Worm (Caenorhabditis elegans): ENCODE measurements around the gene ugt-59.

The ugt-59 gene

DNA sequence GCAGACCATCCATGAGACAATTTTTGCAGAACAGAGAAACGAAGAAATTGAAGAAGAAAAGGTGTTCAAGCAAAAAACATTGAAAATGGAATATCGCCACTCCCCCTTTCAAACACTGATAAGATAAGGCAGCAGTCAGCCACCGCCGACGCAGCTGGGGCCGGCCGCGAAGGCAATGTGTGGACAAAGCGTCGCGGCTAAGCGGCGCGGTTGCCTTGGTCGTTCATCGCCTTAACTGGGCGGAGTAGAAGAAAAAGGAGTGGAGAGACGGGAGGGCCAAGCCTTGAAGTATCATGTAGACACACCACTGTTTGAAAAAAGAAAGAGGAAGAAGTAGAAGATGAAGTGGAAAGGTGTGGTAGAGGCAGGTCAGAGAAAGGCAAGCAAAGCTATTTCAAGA is 29.5 kb upstream of the ugt-59 start:
- TF ChIP-seq eor-1 (tag; optimal IDR thresholded peaks at IDR 0.05) (no peak), nhr-25 (tag; optimal IDR thresholded peaks at IDR 0.05) (peak; percentile 27), nhr-28 (tag; optimal IDR thresholded peaks at IDR 0.05) (no peak), ceh-82 (tag; optimal IDR thresholded peaks at IDR 0.05) (no peak), pha-4 (tag; optimal IDR thresholded peaks at IDR 0.05) (no peak), elt-2 (tag; optimal IDR thresholded peaks at IDR 0.05) (peak; percentile 81), nfya-1 (tag; optimal IDR thresholded peaks at IDR 0.05; ENCODE audit: insufficient read depth) (peak; percentile 2), pqm-1 (tag; optimal IDR thresholded peaks at IDR 0.05) (peak; percentile 6), nhr-11 (tag; optimal IDR thresholded peaks at IDR 0.05) (no peak), unc-62 (GFP tag; optimal IDR thresholded peaks at IDR 0.05) (no peak), snpc-4 (tag; optimal IDR thresholded peaks at IDR 0.05) (no peak), hmg-11 (tag; optimal IDR thresholded peaks at IDR 0.05) (peak; percentile 38), fkh-2 (tag; optimal IDR thresholded peaks at IDR 0.05) (no peak), lin-39 (tag; optimal IDR thresholded peaks at IDR 0.05) (no peak), elt-3 (tag; optimal IDR thresholded peaks at IDR 0.05) (peak in 2 of 3 experiments; percentile 57 to 93)

DNA sequence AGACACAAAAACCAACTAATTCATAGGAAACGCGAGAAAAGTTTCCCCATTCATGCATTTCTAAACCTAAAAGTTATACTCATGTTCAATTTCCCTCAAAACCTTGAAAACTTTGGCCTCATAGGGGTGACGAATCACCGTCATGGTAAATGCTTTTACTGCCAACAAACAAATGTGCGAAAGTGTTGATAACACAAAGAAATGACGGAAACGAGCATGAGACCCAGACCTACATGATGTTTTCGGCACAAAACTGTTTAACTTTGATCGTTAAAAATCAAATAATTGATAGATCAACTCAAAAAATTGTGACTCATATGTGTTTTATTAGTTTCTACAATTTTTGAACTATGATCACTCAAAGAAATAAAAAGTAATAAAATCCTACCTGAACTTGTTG is 28.6 kb upstream of the ugt-59 start:
- no peak for TF ChIP-seq elt-3 (tag; optimal IDR thresholded peaks at IDR 0.05)
- TF ChIP-seq ZK546.5 (tag; optimal IDR thresholded peaks at IDR 0.05), result no peak
- TF ChIP-seq eor-1 (tag; optimal IDR thresholded peaks at IDR 0.05), result no peak
- TF ChIP-seq R02D3.7 (tag; optimal IDR thresholded peaks at IDR 0.05), result no peak
- TF ChIP-seq nhr-237 (tag; optimal IDR thresholded peaks at IDR 0.05), result no peak
- no peak for TF ChIP-seq ama-1 (optimal IDR thresholded peaks at IDR 0.05)
- no peak for TF ChIP-seq nhr-43 (tag; optimal IDR thresholded peaks at IDR 0.05; ENCODE audit: poor library complexity, severe bottlenecking)
- TF ChIP-seq mml-1 (tag; optimal IDR thresholded peaks at IDR 0.05), result no peak
- TF ChIP-seq ceh-9 (tag; optimal IDR thresholded peaks at IDR 0.05), result no peak
- TF ChIP-seq nhr-28 (tag; optimal IDR thresholded peaks at IDR 0.05), result no peak
- TF ChIP-seq nhr-67 (tag; optimal IDR thresholded peaks at IDR 0.05), result no peak
- TF ChIP-seq nhr-23 (tag; optimal IDR thresholded peaks at IDR 0.05), result no peak
- no peak for TF ChIP-seq fkh-10 (GFP tag; optimal IDR thresholded peaks at IDR 0.05)
- no peak for TF ChIP-seq daf-12 (tag; optimal IDR thresholded peaks at IDR 0.05)
- TF ChIP-seq pqm-1 (tag; optimal IDR thresholded peaks at IDR 0.05), result peak; percentile 84
- peak; percentile 31 for TF ChIP-seq jun-1 (tag; optimal IDR thresholded peaks at IDR 0.05)
- TF ChIP-seq nhr-77 (tag; optimal IDR thresholded peaks at IDR 0.05), result no peak
- no peak for TF ChIP-seq egl-27 (tag; optimal IDR thresholded peaks at IDR 0.05)
- TF ChIP-seq lin-39 (tag; optimal IDR thresholded peaks at IDR 0.05), result no peak
- TF ChIP-seq egl-5 (tag; optimal IDR thresholded peaks at IDR 0.05), result peak; percentile 7
- TF ChIP-seq elt-2 (tag; optimal IDR thresholded peaks at IDR 0.05), result peak; percentile 83
- TF ChIP-seq aly-2 (tag; optimal IDR thresholded peaks at IDR 0.05), result no peak
- no peak for TF ChIP-seq tbx-2 (tag; optimal IDR thresholded peaks at IDR 0.05)
- no peak for TF ChIP-seq skn-1 (tag; optimal IDR thresholded peaks at IDR 0.05)
- no peak for TF ChIP-seq unc-62 (GFP tag; optimal IDR thresholded peaks at IDR 0.05)
- no peak for TF ChIP-seq elt-1 (tag; optimal IDR thresholded peaks at IDR 0.05)
- no peak for TF ChIP-seq nhr-25 (tag; optimal IDR thresholded peaks at IDR 0.05)
- no peak for TF ChIP-seq nhr-12 (tag; optimal IDR thresholded peaks at IDR 0.05)
- TF ChIP-seq ceh-28 (tag; optimal IDR thresholded peaks at IDR 0.05), result no peak
- TF ChIP-seq zag-1 (tag; optimal IDR thresholded peaks at IDR 0.05), result no peak
- peak; percentile 19 for TF ChIP-seq pha-4 (tag; optimal IDR thresholded peaks at IDR 0.05)
- TF ChIP-seq ztf-4 (tag; optimal IDR thresholded peaks at IDR 0.05), result no peak
- no peak for TF ChIP-seq fos-1 (tag; optimal IDR thresholded peaks at IDR 0.05)
- no peak for TF ChIP-seq snpc-4 (tag; optimal IDR thresholded peaks at IDR 0.05)
- no peak for TF ChIP-seq nhr-76 (tag; optimal IDR thresholded peaks at IDR 0.05)
- no peak for TF ChIP-seq mdl-1 (tag; optimal IDR thresholded peaks at IDR 0.05)
- no peak for TF ChIP-seq lin-15B (tag; optimal IDR thresholded peaks at IDR 0.05)
- no peak for TF ChIP-seq unc-39 (tag; optimal IDR thresholded peaks at IDR 0.05)
- TF ChIP-seq nfya-1 (tag; optimal IDR thresholded peaks at IDR 0.05; ENCODE audit: insufficient read depth), result no peak

DNA sequence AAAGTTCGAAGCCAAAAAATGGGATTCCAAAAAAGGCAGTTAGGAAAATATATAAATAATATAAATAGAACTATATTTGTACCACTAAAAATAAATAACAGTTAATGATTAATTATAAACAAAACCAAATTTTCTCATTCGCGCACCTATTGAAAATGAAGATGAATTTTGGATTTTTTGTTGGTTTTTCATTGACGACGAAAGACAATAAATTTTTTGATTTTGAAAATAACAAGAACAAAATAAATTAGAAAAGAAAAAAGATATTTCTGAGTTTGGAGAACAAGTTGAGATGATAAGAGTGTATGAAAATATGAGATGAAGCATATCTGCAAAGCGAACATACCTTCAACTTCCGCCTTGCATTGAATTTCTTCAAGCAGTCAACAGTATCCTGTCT is 23.1 kb upstream of the ugt-59 start:
- TF ChIP-seq unc-62 (GFP tag; optimal IDR thresholded peaks at IDR 0.05) (no peak), nhr-67 (tag; optimal IDR thresholded peaks at IDR 0.05) (no peak)

All from whole organism, L3 larva.